Fruit fly (Drosophila melanogaster) whole organism, embryonic: ENCODE data around the gene CG42716.

Experiments
- Abd-B ChIP-seq: fragments of 200-800 bp; sonication (Bioruptor generic); optimal IDR thresholded peaks from 2 replicates; lab custom pipeline; 2018; ENCODE audit warnings: missing biosample characterization, mild to moderate bottlenecking, missing genetic modification characterization, moderate library complexity
- CG10274 ChIP-seq: fragments of 200-800 bp; sonication (Bioruptor generic); optimal IDR thresholded peaks from 3 replicates; lab custom pipeline; 2017; ENCODE audit warnings: missing biosample characterization, mild to moderate bottlenecking, missing genetic modification characterization
- CG12659 ChIP-seq: fragments of 200-800 bp; sonication (Bioruptor generic); optimal IDR thresholded peaks from 3 replicates; lab custom pipeline; 2017; ENCODE audit warnings: mild to moderate bottlenecking, missing biosample characterization, missing genetic modification reagents, missing genetic modification characterization
- CG15073 ChIP-seq: fragments of 200-800 bp; sonication (Bioruptor generic); optimal IDR thresholded peaks from 2 replicates; lab custom pipeline; 2016; ENCODE audit warnings: missing biosample characterization, missing genetic modification characterization
- CG1603 ChIP-seq: fragments of 200-800 bp; sonication (Bioruptor generic); optimal IDR thresholded peaks from 2 replicates; lab custom pipeline; 2019; ENCODE audit warnings: missing biosample characterization, mild to moderate bottlenecking, missing genetic modification characterization, moderate library complexity
- CG17912 ChIP-seq: fragments of 200-800 bp; sonication (Bioruptor generic); optimal IDR thresholded peaks from 2 replicates; lab custom pipeline; 2018; ENCODE audit warnings: missing biosample characterization, mild to moderate bottlenecking, missing genetic modification characterization
- CG18262 ChIP-seq: fragments of 200-800 bp; optimal IDR thresholded peaks from 3 replicates; lab custom pipeline; 2019; ENCODE audit warnings: missing biosample characterization, mild to moderate bottlenecking, missing genetic modification characterization, moderate library complexity
- CG2199 ChIP-seq: fragments of 200-800 bp; sonication (Bioruptor generic); IDR thresholded peaks from 3 replicates; pipeline ENCODE4 v1.3.6; 2022; ENCODE audit warnings: missing biosample characterization, missing genetic modification characterization
- CG3065 ChIP-seq: fragments of 200-800 bp; sonication (Bioruptor generic); optimal IDR thresholded peaks from 2 replicates; lab custom pipeline; 2016; ENCODE audit warnings: missing biosample characterization, missing genetic modification characterization
- CG32772 ChIP-seq: fragments of 200-800 bp; sonication (Bioruptor generic); IDR thresholded peaks from 2 replicates; pipeline ENCODE4 v1.3.6; 2022; ENCODE audit warnings: missing biosample characterization, missing genetic modification characterization
- CG3281 ChIP-seq: fragments of 200-800 bp; sonication (Bioruptor generic); optimal IDR thresholded peaks from 3 replicates; lab custom pipeline; 2017; ENCODE audit warnings: missing biosample characterization, mild to moderate bottlenecking, missing genetic modification characterization
- CG34376 ChIP-seq: fragments of 200-800 bp; sonication (Bioruptor generic); optimal IDR thresholded peaks from 2 replicates; lab custom pipeline; 2018; ENCODE audit warnings: missing biosample characterization, mild to moderate bottlenecking, missing genetic modification characterization
- CG5180 ChIP-seq: fragments of 200-800 bp; sonication (Bioruptor generic); optimal IDR thresholded peaks from 3 replicates; lab custom pipeline; 2017; ENCODE audit warnings: missing biosample characterization, missing genetic modification characterization, mild to moderate bottlenecking, moderate library complexity, missing genetic modification reagents
- CG5245 ChIP-seq: fragments of 200-800 bp; sonication (Bioruptor generic); optimal IDR thresholded peaks from 3 replicates; lab custom pipeline; 2016; ENCODE audit warnings: missing biosample characterization, missing genetic modification characterization
- CG6683 ChIP-seq: fragments of 200-800 bp; sonication (Bioruptor generic); optimal IDR thresholded peaks from 2 replicates; lab custom pipeline; 2017; ENCODE audit warnings: missing biosample characterization, mild to moderate bottlenecking, missing genetic modification characterization, missing genetic modification reagents
- CG8478 ChIP-seq: fragments of >200 bp; optimal IDR thresholded peaks from 2 replicates; lab custom pipeline; 2018
- CG9727 ChIP-seq: fragments of 200-800 bp; sonication (Bioruptor generic); optimal IDR thresholded peaks from 3 replicates; lab custom pipeline; 2017; ENCODE audit warnings: missing biosample characterization, mild to moderate bottlenecking, missing genetic modification characterization
- D19B ChIP-seq: fragments of 200-800 bp; sonication (Bioruptor generic); optimal IDR thresholded peaks from 2 replicates; lab custom pipeline; 2017; ENCODE audit warnings: missing biosample characterization, mild to moderate bottlenecking, missing genetic modification characterization
- Dbx ChIP-seq: fragments of 200-800 bp; sonication (Bioruptor generic); IDR thresholded peaks from 3 replicates; pipeline ENCODE4 v1.3.6; 2022; ENCODE audit warnings: missing biosample characterization, missing genetic modification characterization
- Dll ChIP-seq: fragments of 200-800 bp; sonication (Bioruptor generic); IDR thresholded peaks from 4 replicates; pipeline ENCODE4 v1.3.6; 2022; ENCODE audit warnings: missing biosample characterization, missing genetic modification characterization; ENCODE audit not compliant: partially characterized antibody
- E2f1 ChIP-seq: fragments of 200-800 bp; sonication (Bioruptor generic); IDR thresholded peaks from 2 replicates; pipeline ENCODE4 v1.3.6; 2022; ENCODE audit warnings: missing biosample characterization, missing genetic modification characterization
- Fer3 ChIP-seq: fragments of 200-800 bp; sonication (Bioruptor generic); optimal IDR thresholded peaks from 2 replicates; lab custom pipeline; 2018; ENCODE audit warnings: missing biosample characterization, mild to moderate bottlenecking, missing genetic modification characterization, moderate library complexity
- H15 ChIP-seq: fragments of 200-800 bp; sonication (Bioruptor generic); IDR thresholded peaks from 3 replicates; pipeline ENCODE4 v1.3.6; 2022; ENCODE audit warnings: missing biosample characterization, missing genetic modification characterization
- HmgD ChIP-seq: fragments of 200-800 bp; sonication (Bioruptor generic); optimal IDR thresholded peaks from 3 replicates; lab custom pipeline; 2016; ENCODE audit warnings: missing biosample characterization, missing genetic modification characterization
- Kr ChIP-seq: fragments of 200-800 bp; sonication (Bioruptor generic); optimal IDR thresholded peaks from 2 replicates; lab custom pipeline; 2017; ENCODE audit warnings: missing biosample characterization, mild to moderate bottlenecking, missing genetic modification characterization
- MTF-1 ChIP-seq: fragments of 200-800 bp; sonication (Bioruptor generic); optimal IDR thresholded peaks from 2 replicates; lab custom pipeline; 2018; ENCODE audit warnings: missing biosample characterization, mild to moderate bottlenecking, missing genetic modification characterization, borderline replicate concordance
- Med ChIP-seq: fragments of 200-800 bp; sonication (Bioruptor generic); peaks from one replicate; lab custom pipeline; 2016; ENCODE audit warnings: missing biosample characterization, missing genetic modification characterization, mild to moderate bottlenecking, inconsistent platforms, moderate library complexity
- Neu2 ChIP-seq: fragments of 200-800 bp; sonication (Bioruptor generic); optimal IDR thresholded peaks from 3 replicates; lab custom pipeline; 2016; ENCODE audit warnings: missing biosample characterization, missing genetic modification characterization, borderline replicate concordance
- Rfx ChIP-seq: fragments of 200-800 bp; sonication (Bioruptor generic); IDR thresholded peaks from 2 replicates; pipeline ENCODE4 v1.3.6; 2022; ENCODE audit warnings: missing biosample characterization, missing genetic modification characterization
- Sox100B ChIP-seq: fragments of 200-800 bp; sonication (Bioruptor generic); optimal IDR thresholded peaks from 3 replicates; lab custom pipeline; 2018; ENCODE audit warnings: missing biosample characterization, mild to moderate bottlenecking, missing genetic modification characterization
- chn ChIP-seq: fragments of 200-800 bp; sonication (Bioruptor generic); optimal IDR thresholded peaks from 2 replicates; lab custom pipeline; 2016; ENCODE audit warnings: missing biosample characterization, missing genetic modification characterization
- disco-r ChIP-seq: fragments of 200-800 bp; sonication (Bioruptor generic); optimal IDR thresholded peaks from 2 replicates; lab custom pipeline; 2016; ENCODE audit warnings: missing biosample characterization, missing genetic modification characterization
- eve ChIP-seq, 2 experiments: fragments of >200 bp; optimal IDR thresholded peaks; 2 replicates each; lab custom pipeline; 2017; ENCODE audit warnings: missing biosample characterization in 2 of 2, missing genetic modification characterization in 2 of 2
- fd102C ChIP-seq: fragments of 200-800 bp; sonication (Bioruptor generic); optimal IDR thresholded peaks from 2 replicates; lab custom pipeline; 2018; ENCODE audit warnings: missing biosample characterization, mild to moderate bottlenecking, missing genetic modification characterization, moderate library complexity
- gcm2 ChIP-seq: fragments of 200-800 bp; sonication (Bioruptor generic); optimal IDR thresholded peaks from 2 replicates; lab custom pipeline; 2016; ENCODE audit warnings: missing biosample characterization, missing genetic modification characterization
- hkb ChIP-seq, 2 experiments: fragments of 200-800 bp in 1 of 2; fragments of >200 bp in 1 of 2; sonication (Bioruptor generic) in 1 of 2; IDR thresholded peaks in 1 of 2; optimal IDR thresholded peaks in 1 of 2; 2 replicates each; pipeline versions ENCODE4 v1.3.6 to Lab custom; 2017 to 2022; ENCODE audit warnings: missing biosample characterization in 1 of 2, missing genetic modification characterization in 1 of 2
- kah ChIP-seq: fragments of 200-800 bp; sonication (Bioruptor generic); optimal IDR thresholded peaks from 2 replicates; lab custom pipeline; 2018; ENCODE audit warnings: missing biosample characterization, mild to moderate bottlenecking, missing genetic modification characterization
- luna ChIP-seq: fragments of 200-800 bp; sonication (Bioruptor generic); optimal IDR thresholded peaks from 2 replicates; lab custom pipeline; 2016; ENCODE audit warnings: missing biosample characterization, missing genetic modification characterization
- mam ChIP-seq: fragments of 200-800 bp; sonication (Bioruptor generic); optimal IDR thresholded peaks from 3 replicates; lab custom pipeline; 2016; ENCODE audit warnings: missing biosample characterization, missing genetic modification characterization
- p53 ChIP-seq: fragments of 200-800 bp; sonication (Bioruptor generic); optimal IDR thresholded peaks from 2 replicates; lab custom pipeline; 2016; ENCODE audit warnings: missing biosample characterization, missing genetic modification characterization
- schlank ChIP-seq: fragments of 200-800 bp; sonication (Bioruptor generic); optimal IDR thresholded peaks from 2 replicates; lab custom pipeline; 2018; ENCODE audit warnings: missing biosample characterization, mild to moderate bottlenecking, missing genetic modification characterization
- sd ChIP-seq: fragments of 200-800 bp; sonication (Bioruptor generic); optimal IDR thresholded peaks from 3 replicates; lab custom pipeline; 2018; ENCODE audit warnings: missing biosample characterization, mild to moderate bottlenecking, missing genetic modification characterization, moderate library complexity
- seq ChIP-seq: fragments of 200-800 bp; sonication (Bioruptor generic); IDR thresholded peaks from 2 replicates; pipeline ENCODE4 v1.3.6; 2022; ENCODE audit warnings: missing biosample characterization, missing genetic modification characterization
- slou ChIP-seq: fragments of 200-800 bp; sonication (Bioruptor generic); optimal IDR thresholded peaks from 3 replicates; lab custom pipeline; 2016; ENCODE audit warnings: missing biosample characterization, missing genetic modification characterization
- tap ChIP-seq: fragments of 200-800 bp; optimal IDR thresholded peaks from 3 replicates; lab custom pipeline; 2019; ENCODE audit warnings: missing biosample characterization, mild to moderate bottlenecking, missing genetic modification characterization, moderate library complexity
- trem ChIP-seq: fragments of 200-800 bp; optimal IDR thresholded peaks from 3 replicates; lab custom pipeline; 2019; ENCODE audit warnings: missing biosample characterization, mild to moderate bottlenecking, missing genetic modification characterization, moderate library complexity
- unpg ChIP-seq: fragments of 200-800 bp; sonication (Bioruptor generic); optimal IDR thresholded peaks from 3 replicates; lab custom pipeline; 2018; ENCODE audit warnings: missing biosample characterization, mild to moderate bottlenecking, missing genetic modification characterization, moderate library complexity
- usp ChIP-seq: fragments of >200 bp; optimal IDR thresholded peaks from 2 replicates; lab custom pipeline; 2017; ENCODE audit warnings: missing biosample characterization, missing genetic modification characterization

The CG42716 gene

dm6 chr3L:15999358-16000005, 34.1 kb upstream of the CG42716 start (continued):
- peak; percentile 73 for TF ChIP-seq Med (GFP tag; lab: Kevin White, UChicago)
- TF ChIP-seq E2f1 (GFP tag; lab: Robert Waterston, UW), result peak; percentile 55
- no peak for TF ChIP-seq Abd-B (GFP tag; lab: Kevin White, UChicago)
- TF ChIP-seq mam (GFP tag; lab: Kevin White, UChicago), result peak; percentile 3
- TF ChIP-seq disco-r, result no peak
- no peak for TF ChIP-seq CG10274
- TF ChIP-seq Rfx (GFP tag; lab: Robert Waterston, UW), result peak; percentile 70; the same call in 1 of the 2 replicates
- peak; percentile 59 for TF ChIP-seq CG9727 (GFP tag; lab: Kevin White, UChicago)
- no peak for TF ChIP-seq MTF-1
- peak; percentile 53; the same call in 1 of the 2 replicates for TF ChIP-seq seq
- peak; percentile 65 for TF ChIP-seq CG3281 (GFP tag; lab: Kevin White, UChicago)
- peak; percentile 40 for TF ChIP-seq CG18262 (tag; lab: Kevin White, UChicago)
- TF ChIP-seq CG1603 (tag; lab: Kevin White, UChicago), result peak; percentile 25
- peak; percentile 10 for TF ChIP-seq trem (tag; lab: Kevin White, UChicago)
- 0 out of 3 replicates have a peak, but pooled peaks have one; percentile 24 for TF ChIP-seq CG2199 (GFP tag; lab: Robert Waterston, UW)
- TF ChIP-seq p53 (GFP tag; lab: Kevin White, UChicago), result no peak
- TF ChIP-seq, all 482 proteins: peak for 175

DNA sequence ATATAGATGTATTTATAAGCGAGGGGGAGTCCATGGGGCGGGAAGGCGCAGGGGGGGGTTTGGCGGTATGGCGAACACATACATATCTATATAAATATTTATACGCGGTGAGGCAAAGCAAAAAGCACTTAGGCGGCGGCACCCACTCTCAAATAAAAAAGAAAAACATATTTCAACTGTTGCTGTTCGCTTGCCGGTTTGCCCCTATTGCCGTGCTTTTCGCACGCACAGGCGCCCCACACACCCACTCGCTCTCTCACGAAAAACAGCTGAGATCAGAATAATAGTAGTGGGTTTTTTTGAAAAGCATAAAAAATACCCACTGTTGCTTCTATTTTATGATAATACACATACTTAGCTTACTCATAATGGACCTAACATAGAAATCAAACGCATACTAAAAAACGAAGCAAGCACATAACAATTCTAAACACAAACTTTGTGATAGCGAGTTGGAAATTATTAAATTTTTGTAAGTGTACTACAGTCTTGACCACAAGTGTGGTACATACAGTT, 32.4 kb upstream of the CG42716 start:
- TF ChIP-seq D19B, result peak; percentile 74
- no peak for TF ChIP-seq Dll (GFP tag; lab: Robert Waterston, UW)
- peak; percentile 35 for TF ChIP-seq CG5180 (GFP tag; lab: Kevin White, UChicago)
- TF ChIP-seq tap (tag; lab: Kevin White, UChicago), result peak; percentile 58
- TF ChIP-seq Dbx, result peak; percentile 75; the same call in 2 of the 3 replicates
- TF ChIP-seq CG34376 (GFP tag; lab: Kevin White, UChicago), result peak; percentile 86
- peak; percentile 5 for TF ChIP-seq CG6683
- peak; percentile 93 for TF ChIP-seq sd (tag; lab: Kevin White, UChicago)
- TF ChIP-seq Sox100B (GFP tag; lab: Kevin White, UChicago), result peak; percentile 49
- no peak for TF ChIP-seq Kr (GFP tag; lab: Kevin White, UChicago)
- TF ChIP-seq chn (GFP tag; lab: Kevin White, UChicago), result peak; percentile 40
- no peak for TF ChIP-seq CG3065 (GFP tag; lab: Kevin White, UChicago)
- peak; percentile 87 for TF ChIP-seq CG12659 (GFP tag; lab: Kevin White, UChicago)
- peak; percentile 43; the same call in 1 of the 3 replicates for TF ChIP-seq H15 (GFP tag; lab: Robert Waterston, UW)
- no peak for TF ChIP-seq fd102C
- TF ChIP-seq CG15073 (GFP tag; lab: Kevin White, UChicago), result no peak
- peak; percentile 85 for TF ChIP-seq Fer3 (tag; lab: Kevin White, UChicago)
- no peak for TF ChIP-seq hkb (optimal IDR thresholded peaks at IDR 0.05; lab: Kevin White, UChicago)
- peak; percentile 62 for TF ChIP-seq hkb (GFP tag; IDR thresholded peaks at IDR 0.05; lab: Robert Waterston, UW)
- TF ChIP-seq CG5245 (GFP tag; lab: Kevin White, UChicago), result peak; percentile 34
- TF ChIP-seq gcm2, result peak; percentile 73
- peak; percentile 72 for TF ChIP-seq HmgD
- peak; percentile 26 for TF ChIP-seq Neu2 (GFP tag; lab: Kevin White, UChicago)
- no peak for TF ChIP-seq CG17912 (GFP tag; lab: Kevin White, UChicago)
- peak in 1 of 2 experiments; percentile 85 for TF ChIP-seq eve (GFP tag; optimal IDR thresholded peaks at IDR 0.05; lab: Kevin White, UChicago)
- no peak for TF ChIP-seq CG8478 (lab: Kevin White, UChicago)
- peak; percentile 76 for TF ChIP-seq unpg (GFP tag; lab: Kevin White, UChicago)
- TF ChIP-seq usp, result no peak
- TF ChIP-seq schlank (tag; lab: Kevin White, UChicago), result peak; percentile 79
- peak; percentile 39 for TF ChIP-seq slou (GFP tag; lab: Kevin White, UChicago)
- TF ChIP-seq kah (GFP tag; lab: Kevin White, UChicago), result no peak
- peak; percentile 85 for TF ChIP-seq luna
- peak; percentile 62 for TF ChIP-seq CG32772 (GFP tag; lab: Robert Waterston, UW)
